Worm (Caenorhabditis elegans): ENCODE results near the gene R13H4.5.

R13H4.5 gene

ce11 chrV:11896322-11896898 is 35.9 kb downstream of the R13H4.5 start (continued):
- TF ChIP-seq attf-6 (GFP tag; IDR thresholded peaks at IDR 0.05) (no peak), ztf-18 (tag; optimal IDR thresholded peaks at IDR 0.05) (no peak), hrde-1 (tag; optimal IDR thresholded peaks at IDR 0.05; ENCODE audit: borderline replicate concordance) (no peak), lin-35 (GFP tag; optimal IDR thresholded peaks at IDR 0.05) (peak in 1 of 3 experiments; percentile 32), F33H1.4 (GFP tag; IDR thresholded peaks at IDR 0.05) (no peak), T26A5.8 (tag; optimal IDR thresholded peaks at IDR 0.05) (no peak), snpc-4 (GFP tag; optimal IDR thresholded peaks at IDR 0.05) (no peak), snpc-4 (tag; optimal IDR thresholded peaks at IDR 0.05) (no peak), madf-8 (GFP tag; conservative IDR thresholded peaks at IDR 0.05) (peak; percentile 76), ztf-28 (GFP tag; IDR thresholded peaks at IDR 0.05) (0 out of 2 replicates have a peak, but pooled peaks have one; percentile 39), attf-5 (GFP tag; optimal IDR thresholded peaks at IDR 0.05) (peak; percentile 53), rcor-1 (GFP tag; IDR thresholded peaks at IDR 0.05) (no peak), snpc-3.4 (tag; optimal IDR thresholded peaks at IDR 0.05) (peak; percentile 36), madf-3 (GFP tag; IDR thresholded peaks at IDR 0.05) (0 out of 2 replicates have a peak, but pooled peaks have one; percentile 62), hsf-1 (GFP tag; IDR thresholded peaks at IDR 0.05) (peak; percentile 62; the same call in 1 of the 2 replicates), Y95B8A.8 (GFP tag; IDR thresholded peaks at IDR 0.05) (no peak), nhr-90 (tag; optimal IDR thresholded peaks at IDR 0.05) (no peak), nhr-120 (GFP tag; IDR thresholded peaks at IDR 0.05) (no peak), hlh-12 (tag; optimal IDR thresholded peaks at IDR 0.05) (no peak), atf-7 (tag; optimal IDR thresholded peaks at IDR 0.05) (no peak), snpc-1.1 (tag; optimal IDR thresholded peaks at IDR 0.05; ENCODE audit: insufficient read depth) (no peak)

DNA sequence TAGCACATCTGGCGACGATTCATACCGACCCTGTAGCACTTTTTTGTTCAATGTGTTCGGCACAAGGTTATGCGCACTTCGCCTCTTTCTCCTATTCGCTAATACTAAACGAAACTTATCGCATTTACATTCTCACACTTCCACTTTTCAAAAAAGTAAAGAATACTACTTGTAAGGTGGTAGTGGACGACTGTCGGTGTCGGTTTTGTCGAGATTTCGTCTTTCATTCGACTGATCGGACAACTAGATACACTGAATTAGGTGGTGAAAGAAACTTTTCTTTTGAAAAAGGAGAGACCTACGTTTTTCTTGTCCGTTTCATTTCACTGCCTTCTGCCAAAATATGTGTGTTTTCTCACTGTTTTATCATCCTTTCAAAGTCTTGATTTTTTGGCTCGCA is 37.1 kb downstream of the R13H4.5 start:
- TF ChIP-seq zfh-2 (GFP tag; conservative IDR thresholded peaks at IDR 0.05) = no peak
- TF ChIP-seq ztf-18 (tag; optimal IDR thresholded peaks at IDR 0.05) = no peak

DNA sequence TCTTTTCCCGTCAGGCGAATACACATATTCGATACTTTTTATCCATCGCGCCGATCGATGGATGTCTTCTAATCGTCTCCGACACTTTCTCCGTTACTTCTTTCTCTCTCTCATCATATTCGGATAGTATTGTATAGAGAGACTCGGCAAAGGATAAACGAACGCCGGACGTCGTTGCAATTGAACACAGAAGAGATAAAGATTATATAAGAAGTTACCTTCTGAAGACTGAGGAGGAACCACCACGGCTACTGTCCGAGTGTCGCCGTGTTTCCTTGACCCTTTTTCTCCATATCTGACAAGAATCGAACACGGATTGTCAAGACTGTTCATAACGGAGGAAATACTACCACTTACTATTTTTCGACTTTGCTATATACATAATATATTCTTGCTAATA is 38.7 kb downstream of the R13H4.5 start, which contains the start of gene sma-1:
Gene sma-1, plus strand, starts transcription at position 301 of the 400 bp plus-strand sequence.
- TF ChIP-seq hmg-20 (GFP tag; IDR thresholded peaks at IDR 0.05) (no peak), repo-1 (tag; optimal IDR thresholded peaks at IDR 0.05) (no peak), C06A6.2 (GFP tag; conservative IDR thresholded peaks at IDR 0.05) (no peak), Y53G8AR.9 (GFP tag; conservative IDR thresholded peaks at IDR 0.05) (no peak), aptf-2 (GFP tag; conservative IDR thresholded peaks at IDR 0.05) (no peak), hlh-12 (tag; optimal IDR thresholded peaks at IDR 0.05) (no peak), gei-17 (GFP tag; optimal IDR thresholded peaks at IDR 0.05) (no peak), hrde-1 (tag; optimal IDR thresholded peaks at IDR 0.05; ENCODE audit: borderline replicate concordance) (no peak), akir-1 (GFP tag; optimal IDR thresholded peaks at IDR 0.05) (no peak), F39B2.1 (GFP tag; IDR thresholded peaks at IDR 0.05) (no peak), mel-28 (tag; optimal IDR thresholded peaks at IDR 0.05; ENCODE audit: borderline replicate concordance) (no peak), zim-3 (tag; optimal IDR thresholded peaks at IDR 0.05) (no peak), Y53F4B.3 (GFP tag; IDR thresholded peaks at IDR 0.05) (no peak), T07F8.4 (tag; optimal IDR thresholded peaks at IDR 0.05) (no peak), snpc-1.3 (tag; optimal IDR thresholded peaks at IDR 0.05; ENCODE audit: insufficient read depth) (no peak), efl-1 (GFP tag; optimal IDR thresholded peaks at IDR 0.05) (no peak), ceh-91 (GFP tag; IDR thresholded peaks at IDR 0.05) (no peak), B0336.3 (GFP tag; IDR thresholded peaks at IDR 0.05) (no peak)
